Fruit fly (Drosophila melanogaster): Measurements from ENCODE around the gene CG7768.

DNA sequence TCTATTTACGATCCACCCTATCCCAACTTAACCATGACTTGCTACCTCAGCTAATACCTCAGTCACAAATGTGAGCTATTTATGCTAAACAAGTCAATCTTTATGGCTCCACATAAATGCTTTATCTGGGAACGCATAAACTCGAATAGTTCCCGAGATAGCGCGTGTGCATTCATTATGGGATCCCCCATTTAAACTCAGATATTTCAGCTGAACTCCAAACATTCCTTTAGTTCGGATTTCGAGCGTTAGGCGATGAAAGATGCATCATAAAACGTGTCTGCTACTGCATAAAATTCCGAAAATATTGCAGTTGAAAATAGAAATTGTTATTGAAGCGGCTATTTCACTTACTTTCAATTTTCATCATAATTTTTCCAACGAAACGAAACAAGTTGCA is 5.4 kb downstream of the CG7768 start:
- TF ChIP-seq psq (optimal IDR thresholded peaks at IDR 0.05) (no peak), Sin3A (optimal IDR thresholded peaks at IDR 0.05) (no peak), h (optimal IDR thresholded peaks at IDR 0.05) (no peak), Myc (optimal IDR thresholded peaks at IDR 0.05) (no peak), ttk (optimal IDR thresholded peaks at IDR 0.05) (no peak)
